Worm (Caenorhabditis elegans) whole organism, late embryonic: ENCODE results near the gene F58A4.6.

ENCODE experiments used
- Y22D7AL.16 ChIP-seq: sonication (generic microtip); optimal IDR thresholded peaks from 2 replicates; lab custom pipeline; 2016; ENCODE audit warnings: missing genetic modification characterization, missing compliant biosample characterization
- ama-1 ChIP-seq: fragments of 150-350 bp; optimal IDR thresholded peaks from 2 replicates; lab custom pipeline; 2014
- ceh-18 ChIP-seq: sonication (generic microtip); optimal IDR thresholded peaks from 2 replicates; lab custom pipeline; 2016; ENCODE audit warnings: missing genetic modification characterization, missing compliant biosample characterization
- fkh-10 ChIP-seq: fragments of 150-350 bp; optimal IDR thresholded peaks from 2 replicates; lab custom pipeline; 2014; ENCODE audit warnings: missing biosample characterization, missing genetic modification reagents, missing genetic modification characterization
- hlh-13 ChIP-seq: fragments of 200-800 bp; sonication (Bioruptor generic); optimal IDR thresholded peaks from 2 replicates; lab custom pipeline; 2018; ENCODE audit warnings: mild to moderate bottlenecking, missing genetic modification characterization, missing compliant biosample characterization
- nhr-11 ChIP-seq: fragments of 150-350 bp; optimal IDR thresholded peaks from 2 replicates; lab custom pipeline; 2014; ENCODE audit warnings: missing biosample characterization, missing genetic modification characterization
- pag-3 ChIP-seq: sonication (generic microtip); optimal IDR thresholded peaks from 2 replicates; lab custom pipeline; 2016; ENCODE audit warnings: missing compliant biosample characterization, missing genetic modification characterization, borderline replicate concordance
- pha-4 ChIP-seq: fragments of 150-350 bp; optimal IDR thresholded peaks from 2 replicates; lab custom pipeline; 2018; ENCODE audit warnings: missing biosample characterization, missing genetic modification reagents, missing genetic modification characterization
- sdc-2 ChIP-seq: sonication (generic microtip); optimal IDR thresholded peaks from 2 replicates; lab custom pipeline; 2016; ENCODE audit warnings: missing genotype, missing genetic modification characterization, missing compliant biosample characterization
- unc-55 ChIP-seq: sonication (generic microtip); optimal IDR thresholded peaks from 2 replicates; lab custom pipeline; 2017; ENCODE audit warnings: missing biosample characterization, missing genetic modification reagents, missing genetic modification characterization

DNA sequence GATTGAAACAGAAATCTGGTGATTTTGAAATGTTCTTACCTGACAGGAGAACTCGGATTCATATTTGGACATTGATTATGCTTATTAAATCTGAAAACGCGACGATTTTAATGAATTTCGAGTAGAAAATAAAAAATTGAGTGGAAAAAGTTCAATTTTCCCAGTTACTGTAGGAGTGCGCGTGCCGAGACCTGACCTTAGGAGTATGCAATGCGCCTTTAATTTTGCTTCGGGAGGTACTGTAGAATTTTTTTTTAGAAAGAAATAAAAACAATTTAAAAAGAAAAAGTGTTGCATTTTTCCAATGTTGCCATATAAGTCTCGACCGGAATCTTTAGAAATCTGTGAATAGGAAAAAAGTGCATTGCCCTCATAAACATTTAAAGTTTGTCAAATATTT lies 48.3 kb upstream of the F58A4.6 start, which contains the start of gene C48B4.11:
- TF ChIP-seq ceh-18 = no peak
- TF ChIP-seq ama-1 (lab: Kevin White, UChicago) = no peak
- no peak for TF ChIP-seq Y22D7AL.16 (tag; lab: Kevin White, UChicago)
- no peak for TF ChIP-seq hlh-13
- no peak for TF ChIP-seq unc-55
- no peak for TF ChIP-seq pha-4 (tag; lab: Kevin White, UChicago)
- TF ChIP-seq pag-3 (tag; lab: Kevin White, UChicago) = no peak
- TF ChIP-seq fkh-10 (GFP tag; lab: Kevin White, UChicago) = no peak
- no peak for TF ChIP-seq nhr-11 (tag; lab: Kevin White, UChicago)
- TF ChIP-seq sdc-2 = no peak
